Fruit fly (Drosophila melanogaster): ENCODE data around the gene Ptpa.

The Ptpa gene

DNA sequence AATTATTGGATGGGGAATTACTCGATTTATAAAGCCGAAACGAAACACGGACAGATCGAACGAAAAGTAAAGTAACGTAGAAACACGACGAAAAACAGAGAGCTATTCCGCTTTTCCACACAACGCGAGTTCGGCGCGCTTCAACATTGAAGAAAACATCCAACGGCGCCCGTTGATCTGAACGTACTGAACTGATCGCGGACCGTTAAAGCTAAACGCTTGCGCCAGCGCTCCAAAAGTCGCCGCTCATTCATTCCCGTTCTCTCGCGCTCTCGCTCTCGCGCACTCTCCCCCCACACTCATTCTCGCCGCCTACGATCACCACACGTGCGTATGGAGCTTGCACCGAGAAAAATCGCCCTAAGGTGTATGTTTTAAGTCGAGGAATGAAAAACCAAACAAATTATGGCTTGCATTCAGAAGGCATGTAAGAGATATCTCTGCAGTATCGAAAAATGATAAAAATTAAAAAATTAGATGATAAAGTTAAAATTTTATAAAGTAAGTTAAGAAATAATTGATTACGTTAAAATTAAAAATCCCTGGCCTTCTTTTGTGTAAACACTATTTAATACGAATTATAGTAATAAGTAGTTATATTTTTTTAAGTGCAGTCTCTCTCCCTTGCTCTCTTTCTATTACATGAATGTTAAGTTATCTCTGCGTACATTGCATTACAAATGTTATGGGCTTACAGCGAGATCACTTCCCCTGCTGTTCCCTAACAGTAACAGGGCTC, 22.0 kb upstream of the Ptpa start, which contains the start of gene E23 (continued):
- TF ChIP-seq CG17361 (GFP tag; IDR thresholded peaks at IDR 0.05) (peak; percentile 99), sim (GFP tag; IDR thresholded peaks at IDR 0.05) (peak; percentile 95), CG14965 (GFP tag; optimal IDR thresholded peaks at IDR 0.05; ENCODE audit: borderline replicate concordance) (peak; percentile 20), CG34376 (GFP tag; optimal IDR thresholded peaks at IDR 0.05) (peak; percentile 96), CG12219 (GFP tag; optimal IDR thresholded peaks at IDR 0.05) (peak; percentile 96), nerfin-2 (GFP tag; IDR thresholded peaks at IDR 0.05; ENCODE audit: partially characterized antibody) (no peak), dysf (GFP tag; IDR thresholded peaks at IDR 0.05) (peak; percentile 99), CG17186 (GFP tag; optimal IDR thresholded peaks at IDR 0.05) (peak; percentile 82), tx (GFP tag; optimal IDR thresholded peaks at IDR 0.05) (peak; percentile 94), TFAM (GFP tag; optimal IDR thresholded peaks at IDR 0.05) (peak; percentile 90), Nf-YB (GFP tag; optimal IDR thresholded peaks at IDR 0.05) (peak; percentile 91), CG12104 (GFP tag; optimal IDR thresholded peaks at IDR 0.05) (peak; percentile 99), CG10431 (GFP tag; optimal IDR thresholded peaks at IDR 0.05) (peak; percentile 97), CG31441 (GFP tag; IDR thresholded peaks at IDR 0.05) (peak; percentile 99), bigmax (GFP tag; optimal IDR thresholded peaks at IDR 0.05) (peak; percentile 48), jing (GFP tag; optimal IDR thresholded peaks at IDR 0.05) (peak; percentile 93), hb (GFP tag; IDR thresholded peaks at IDR 0.05; ENCODE audit: partially characterized antibody) (peak; percentile 9; the same call in 1 of the 3 replicates), CG11085 (GFP tag; IDR thresholded peaks at IDR 0.05) (peak; percentile 95), CG17359 (tag; optimal IDR thresholded peaks at IDR 0.05) (peak; percentile 99), kni (GFP tag; optimal IDR thresholded peaks at IDR 0.05) (peak; percentile 96), gcm (GFP tag; optimal IDR thresholded peaks at IDR 0.05) (peak; percentile 99), usp (GFP tag; optimal IDR thresholded peaks at IDR 0.05) (no peak), sisA (GFP tag; IDR thresholded peaks at IDR 0.05) (peak; percentile 98), CG16779 (GFP tag; IDR thresholded peaks at IDR 0.05) (peak; percentile 94), Dfd (GFP tag; optimal IDR thresholded peaks at IDR 0.05) (no peak), org-1 (GFP tag; optimal IDR thresholded peaks at IDR 0.05) (peak; percentile 99), Asciz (GFP tag; optimal IDR thresholded peaks at IDR 0.05) (peak; percentile 99), CG2129 (GFP tag; IDR thresholded peaks at IDR 0.05; ENCODE audit: partially characterized antibody) (no peak), wdn (GFP tag; IDR thresholded peaks at IDR 0.05) (peak; percentile 96), CG3995 (GFP tag; optimal IDR thresholded peaks at IDR 0.05) (peak; percentile 71), CG4282 (GFP tag; optimal IDR thresholded peaks at IDR 0.05) (peak; percentile 81), CG18619 (GFP tag; optimal IDR thresholded peaks at IDR 0.05) (peak; percentile 99), Trl (optimal IDR thresholded peaks at IDR 0.05) (peak; percentile 88 to 97), Trl (GFP tag; optimal IDR thresholded peaks at IDR 0.05) (peak; percentile 94), CG3838 (GFP tag; optimal IDR thresholded peaks at IDR 0.05) (peak; percentile 95), CG10979 (tag; optimal IDR thresholded peaks at IDR 0.05) (peak; percentile 99), CG18011 (GFP tag; optimal IDR thresholded peaks at IDR 0.05) (peak; percentile 92), CG10147 (GFP tag; optimal IDR thresholded peaks at IDR 0.05) (peak; percentile 99), HmgD (GFP tag; optimal IDR thresholded peaks at IDR 0.05) (peak; percentile 89), CG2712 (tag; optimal IDR thresholded peaks at IDR 0.05) (peak; percentile 100), mirr (GFP tag; optimal IDR thresholded peaks at IDR 0.05) (peak; percentile 90), CG9437 (GFP tag; optimal IDR thresholded peaks at IDR 0.05) (peak; percentile 97), CG11696 (GFP tag; IDR thresholded peaks at IDR 0.05) (peak; percentile 88), zen (tag; optimal IDR thresholded peaks at IDR 0.05) (peak; percentile 96), CG6854 (GFP tag; optimal IDR thresholded peaks at IDR 0.05) (peak; percentile 96), yki (optimal IDR thresholded peaks at IDR 0.05) (no peak), CG11093 (GFP tag; IDR thresholded peaks at IDR 0.05) (peak; percentile 96), hbn (GFP tag; IDR thresholded peaks at IDR 0.05; ENCODE audit: partially characterized antibody) (no peak), sqz (GFP tag; optimal IDR thresholded peaks at IDR 0.05) (peak; percentile 97), ATbp (GFP tag; optimal IDR thresholded peaks at IDR 0.05) (peak; percentile 99)
